Fruit fly (Drosophila melanogaster) whole organism, embryonic: ENCODE results near the gene Syx13.

Experiments
- CG13287 ChIP-seq: fragments of 200-800 bp; sonication (Bioruptor generic); IDR thresholded peaks from 2 replicates; pipeline ENCODE4 v1.3.6; 2022; ENCODE audit warnings: missing biosample characterization, missing genetic modification characterization; ENCODE audit not compliant: partially characterized antibody
- CG4617 ChIP-seq: fragments of 200-800 bp; sonication (Bioruptor generic); optimal IDR thresholded peaks from 3 replicates; lab custom pipeline; 2016; ENCODE audit warnings: missing biosample characterization, missing genetic modification characterization, borderline replicate concordance
- D ChIP-seq, 2 experiments: fragments of 200-800 bp in 1 of 2; fragments of >200 bp in 1 of 2; sonication (Bioruptor generic) in 1 of 2; optimal IDR thresholded peaks; 2 replicates in 1 of 2; 3 replicates in 1 of 2; lab custom pipeline; 2017; ENCODE audit warnings: mild to moderate bottlenecking in 1 of 2, missing biosample characterization in 1 of 2, missing genetic modification characterization in 1 of 2, missing genetic modification reagents in 1 of 2
- E2f1 ChIP-seq: fragments of 200-800 bp; sonication (Bioruptor generic); IDR thresholded peaks from 2 replicates; pipeline ENCODE4 v1.3.6; 2022; ENCODE audit warnings: missing biosample characterization, missing genetic modification characterization
- Hey ChIP-seq: fragments of 200-800 bp; sonication (Bioruptor generic); optimal IDR thresholded peaks from 3 replicates; lab custom pipeline; 2018; ENCODE audit warnings: missing biosample characterization, mild to moderate bottlenecking, missing genetic modification characterization
- fd3F ChIP-seq: fragments of 200-800 bp; sonication (Bioruptor generic); optimal IDR thresholded peaks from 2 replicates; lab custom pipeline; 2018; ENCODE audit warnings: missing biosample characterization, mild to moderate bottlenecking, missing genetic modification characterization, moderate library complexity
- gt ChIP-seq: fragments of 200-800 bp; sonication (Bioruptor generic); IDR thresholded peaks from 2 replicates; pipeline ENCODE4 v1.3.6; 2022; ENCODE audit warnings: missing biosample characterization, missing genetic modification characterization
- sqz ChIP-seq: fragments of 200-800 bp; sonication (Bioruptor generic); optimal IDR thresholded peaks from 3 replicates; lab custom pipeline; 2018; ENCODE audit warnings: missing biosample characterization, mild to moderate bottlenecking, missing genetic modification characterization

DNA sequence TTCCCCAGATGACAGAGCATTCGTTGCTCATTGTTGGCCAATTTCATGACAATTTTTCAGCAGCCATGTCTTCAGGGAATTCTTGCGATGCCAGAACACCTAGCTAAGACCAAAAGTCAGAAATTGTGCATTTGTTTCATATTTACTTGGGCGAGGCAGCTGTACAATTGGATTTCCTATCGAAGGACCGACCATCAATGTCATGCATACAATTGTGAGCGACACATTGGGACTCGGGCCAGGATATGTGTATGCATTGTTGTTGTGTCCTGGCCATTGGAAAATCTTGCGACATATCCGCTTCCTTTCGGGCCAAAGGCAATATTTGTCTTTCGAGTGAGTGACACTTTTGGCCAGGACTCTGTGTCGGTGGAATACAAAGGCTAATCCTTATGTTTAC lies 33.1 kb downstream of the Syx13 start:
- TF ChIP-seq CG13287 (GFP tag; lab: Robert Waterston, UW) = no peak
- peak; percentile 96 for TF ChIP-seq D (optimal IDR thresholded peaks at IDR 0.05; lab: Kevin White, UChicago)
- no peak for TF ChIP-seq D (GFP tag; optimal IDR thresholded peaks at IDR 0.05; lab: Kevin White, UChicago)
- TF ChIP-seq Hey (tag; lab: Kevin White, UChicago) = no peak
- TF ChIP-seq sqz (GFP tag; lab: Kevin White, UChicago) = no peak
- no peak for TF ChIP-seq fd3F (GFP tag; lab: Kevin White, UChicago)
- TF ChIP-seq E2f1 (GFP tag; lab: Robert Waterston, UW) = no peak
- TF ChIP-seq gt (GFP tag; lab: Robert Waterston, UW) = no peak
- no peak for TF ChIP-seq CG4617 (GFP tag; lab: Kevin White, UChicago)
